Worm (Caenorhabditis elegans) whole organism, late embryonic: Measurements from ENCODE around the gene pigt-1.

Experiments used
- F13H6.1 ChIP-seq: sonication (generic microtip); optimal IDR thresholded peaks from 2 replicates; lab custom pipeline; 2016; ENCODE audit warnings: missing genetic modification characterization, missing compliant biosample characterization
- ceh-18 ChIP-seq: sonication (generic microtip); optimal IDR thresholded peaks from 2 replicates; lab custom pipeline; 2016; ENCODE audit warnings: missing genetic modification characterization, missing compliant biosample characterization
- ceh-2 ChIP-seq: sonication (generic microtip); optimal IDR thresholded peaks from 2 replicates; lab custom pipeline; 2016; ENCODE audit warnings: missing genotype, missing genetic modification characterization, missing compliant biosample characterization
- elt-2 ChIP-seq: sonication (generic microtip); optimal IDR thresholded peaks from 2 replicates; lab custom pipeline; 2016; ENCODE audit warnings: missing genetic modification reagents, missing genetic modification characterization, missing compliant biosample characterization
- hlh-30 ChIP-seq: sonication (generic microtip); optimal IDR thresholded peaks from 2 replicates; lab custom pipeline; 2017; ENCODE audit warnings: antibody characterized with exemption, missing genetic modification characterization, missing compliant biosample characterization; ENCODE audit not compliant: insufficient read depth

ce11 chrV:11004094-11004493 is 45.5 kb upstream of the pigt-1 start:
- TF ChIP-seq elt-2 (tag; lab: Kevin White, UChicago) (no peak), F13H6.1 (no peak), ceh-18 (tag; lab: Kevin White, UChicago) (no peak), hlh-30 (tag; lab: Kevin White, UChicago) (no peak), ceh-2 (tag; lab: Kevin White, UChicago) (no peak)
